Worm (Caenorhabditis elegans) whole organism, L2 larva: ENCODE measurements around the gene F17E9.4.
"Not testable (repeated sequence)": the region's sequence is repeated elsewhere in the genome, so short reads cannot be mapped to it uniquely, and the experiment has no call there.

Experiments
- R02D3.7 ChIP-seq: fragments of 150-350 bp; optimal IDR thresholded peaks from 2 replicates; lab custom pipeline; 2014; ENCODE audit warnings: missing biosample characterization, missing genetic modification characterization
- Y55F3AM.14 ChIP-seq: fragments of 200-800 bp; sonication (Bioruptor generic); optimal IDR thresholded peaks from 2 replicates; lab custom pipeline; 2018; ENCODE audit warnings: mild to moderate bottlenecking, missing genetic modification characterization, missing compliant biosample characterization
- alr-1 ChIP-seq: fragments of 150-350 bp; optimal IDR thresholded peaks from 2 replicates; lab custom pipeline; 2014; ENCODE audit warnings: missing biosample characterization, missing genetic modification characterization
- aly-2 ChIP-seq: fragments of 150-350 bp; optimal IDR thresholded peaks from 2 replicates; lab custom pipeline; 2014; ENCODE audit warnings: missing biosample characterization, missing genetic modification characterization
- blmp-1 ChIP-seq: sonication (generic microtip); optimal IDR thresholded peaks from 2 replicates; lab custom pipeline; 2017; ENCODE audit warnings: missing genetic modification characterization, mild to moderate bottlenecking, missing compliant biosample characterization, antibody characterized with exemption, moderate library complexity; ENCODE audit not compliant: insufficient read depth
- crh-2 ChIP-seq: sonication (generic microtip); optimal IDR thresholded peaks from 2 replicates; lab custom pipeline; 2017; ENCODE audit warnings: missing biosample characterization, missing genetic modification characterization
- dmd-4 ChIP-seq: sonication (generic microtip); optimal IDR thresholded peaks from 2 replicates; lab custom pipeline; 2017; ENCODE audit warnings: missing biosample characterization, missing genetic modification characterization
- egl-27 ChIP-seq: sonication (generic microtip); optimal IDR thresholded peaks from 3 replicates; lab custom pipeline; 2017; ENCODE audit warnings: missing biosample characterization, missing genetic modification reagents, missing genetic modification characterization
- elt-3 ChIP-seq: sonication (generic microtip); optimal IDR thresholded peaks from 2 replicates; lab custom pipeline; 2017; ENCODE audit warnings: missing biosample characterization, missing genetic modification characterization
- gmeb-1 ChIP-seq: fragments of 150-350 bp; optimal IDR thresholded peaks from 2 replicates; lab custom pipeline; 2014; ENCODE audit warnings: missing biosample characterization, missing genetic modification characterization
- lin-11 ChIP-seq: fragments of 150-350 bp; sonication (generic microtip); optimal IDR thresholded peaks from 2 replicates; lab custom pipeline; 2014; ENCODE audit warnings: missing biosample characterization, missing genetic modification characterization, inconsistent platforms, mixed read lengths
- lin-13 ChIP-seq: fragments of 150-350 bp; optimal IDR thresholded peaks from 2 replicates; lab custom pipeline; 2014; ENCODE audit warnings: missing biosample characterization, missing genetic modification reagents, missing genetic modification characterization
- lsy-2 ChIP-seq, 2 experiments: fragments of 150-350 bp in 1 of 2; sonication (generic microtip) in 1 of 2; optimal IDR thresholded peaks; 2 replicates each; lab custom pipeline; 2014 to 2017; ENCODE audit warnings: missing biosample characterization in 2 of 2, missing genetic modification characterization in 2 of 2
- mab-5 ChIP-seq: fragments of 150-350 bp; optimal IDR thresholded peaks from 2 replicates; lab custom pipeline; 2014; ENCODE audit warnings: missing biosample characterization, missing genetic modification characterization
- mbf-1 ChIP-seq: sonication (generic microtip); optimal IDR thresholded peaks from 2 replicates; lab custom pipeline; 2017; ENCODE audit warnings: missing biosample characterization, missing genetic modification characterization
- mdl-1 ChIP-seq, 2 experiments: fragments of 150-350 bp in 1 of 2; sonication (generic microtip) in 1 of 2; optimal IDR thresholded peaks; 2 replicates each; lab custom pipeline; 2017; ENCODE audit warnings: missing biosample characterization in 2 of 2, missing genetic modification characterization in 2 of 2
- nhr-10 ChIP-seq: sonication (generic microtip); optimal IDR thresholded peaks from 2 replicates; lab custom pipeline; 2017; ENCODE audit warnings: missing biosample characterization, missing genetic modification characterization
- nhr-237 ChIP-seq: fragments of 150-350 bp; optimal IDR thresholded peaks from 2 replicates; lab custom pipeline; 2014; ENCODE audit warnings: missing biosample characterization, missing genetic modification characterization
- nhr-25 ChIP-seq: fragments of 150-350 bp; sonication (generic microtip); optimal IDR thresholded peaks from 3 replicates; lab custom pipeline; 2014; ENCODE audit warnings: missing biosample characterization, missing genetic modification characterization
- nhr-77 ChIP-seq: fragments of 150-350 bp; optimal IDR thresholded peaks from 2 replicates; lab custom pipeline; 2014; ENCODE audit warnings: missing biosample characterization, missing genetic modification characterization
- snpc-4 ChIP-seq: fragments of 150-350 bp; optimal IDR thresholded peaks from 2 replicates; lab custom pipeline; 2014; ENCODE audit warnings: missing biosample characterization, missing genetic modification characterization
- unc-55 ChIP-seq: fragments of 150-350 bp; sonication (generic microtip); optimal IDR thresholded peaks from 3 replicates; lab custom pipeline; 2014; ENCODE audit warnings: missing biosample characterization, missing genetic modification reagents, missing genetic modification characterization
- zag-1 ChIP-seq: fragments of 150-350 bp; optimal IDR thresholded peaks from 2 replicates; lab custom pipeline; 2014; ENCODE audit warnings: missing biosample characterization, missing genetic modification characterization
- ztf-1 ChIP-seq: fragments of 200-800 bp; sonication (Bioruptor generic); conservative IDR thresholded peaks from 2 replicates; pipeline ENCODE4 v1.3.6; 2022; ENCODE audit warnings: missing genetic modification characterization, missing compliant biosample characterization
- ztf-11 ChIP-seq: sonication (generic microtip); optimal IDR thresholded peaks from 2 replicates; lab custom pipeline; 2017; ENCODE audit warnings: missing biosample characterization, missing genetic modification characterization

F17E9.4 gene

DNA sequence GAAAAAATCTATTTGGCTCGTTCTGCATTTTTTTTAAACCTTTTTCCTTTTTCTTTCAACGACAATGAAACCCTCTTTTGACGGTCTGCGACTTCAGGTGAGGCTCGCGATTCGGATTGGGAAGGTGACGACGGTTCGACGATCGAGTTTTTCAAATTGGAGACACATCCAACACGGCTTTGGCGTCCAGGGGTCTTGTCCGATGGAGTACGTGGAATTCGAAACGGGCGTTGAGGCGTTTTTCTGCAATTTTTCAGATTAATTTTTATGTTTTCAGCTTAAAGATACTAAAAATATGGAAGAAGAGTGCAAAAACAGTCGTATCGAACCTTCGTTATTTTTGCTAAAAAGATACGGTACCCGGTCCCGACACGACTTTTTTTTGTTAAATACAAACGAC is 41.0 kb downstream of the F17E9.4 start, which contains the start of gene D2096.10:
TSS of gene D2096.10 (minus strand) at position 101 of the 400 bp plus-strand sequence.
- not testable (repeated sequence) for TF ChIP-seq gmeb-1, aly-2, nhr-10 (tag; lab: Kevin White, UChicago)

DNA sequence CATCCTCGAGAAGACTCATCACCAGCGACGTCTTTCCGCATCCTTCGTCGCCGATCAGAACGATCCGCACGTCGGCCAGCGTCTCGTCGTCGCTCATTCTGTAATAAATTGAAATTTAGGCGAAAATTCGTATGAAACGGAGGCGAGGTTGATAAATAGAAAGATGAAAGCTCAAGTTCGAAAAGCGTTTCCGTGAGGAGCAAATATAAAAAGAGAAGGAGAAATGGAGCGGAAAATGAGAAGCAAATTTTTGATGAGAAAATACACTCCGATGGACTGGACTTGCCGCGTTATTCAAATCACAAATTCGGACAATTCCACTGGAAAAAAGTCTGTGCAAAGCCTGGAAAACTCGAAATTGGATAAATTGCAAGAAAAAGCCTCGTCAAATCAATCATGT is 45.9 kb downstream of the F17E9.4 start, which contains the start of gene D2096.11:
TSS of gene D2096.11 (minus strand) at position 101 of the 400 bp plus-strand sequence.
- TF ChIP-seq R02D3.7 (tag; lab: Kevin White, UChicago) (no peak), alr-1 (tag; lab: Kevin White, UChicago) (no peak), ztf-1 (no peak), zag-1 (tag; lab: Kevin White, UChicago) (no peak), dmd-4 (tag; lab: Kevin White, UChicago) (no peak), lin-11 (no peak), lsy-2 (tag; optimal IDR thresholded peaks at IDR 0.05; lab: Kevin White, UChicago) (no peak)

DNA sequence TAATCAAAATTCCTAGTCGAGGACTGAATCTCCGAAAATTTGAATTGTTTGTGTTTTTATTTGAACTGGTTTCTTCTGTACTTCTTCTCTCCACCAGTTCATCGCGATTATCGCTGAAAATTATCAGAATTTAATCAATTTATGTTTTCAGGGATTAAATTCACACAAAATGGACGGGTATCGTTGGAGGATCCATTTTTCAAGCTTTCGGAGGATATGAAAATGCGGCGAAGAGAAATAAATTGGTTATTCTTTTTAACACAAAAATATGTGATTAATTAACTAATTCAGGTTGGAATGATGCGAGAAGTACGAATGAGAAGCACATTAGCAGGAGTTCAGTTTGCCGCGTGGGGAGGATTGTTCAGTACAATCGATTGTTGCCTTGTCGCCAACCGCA is 48.2 kb downstream of the F17E9.4 start, which contains the start of gene timm-17B.2:
TSS of gene timm-17B.2 (plus strand) at position 301 of the 400 bp plus-strand sequence.
- TF ChIP-seq dmd-4 (tag; lab: Kevin White, UChicago) = no peak

DNA sequence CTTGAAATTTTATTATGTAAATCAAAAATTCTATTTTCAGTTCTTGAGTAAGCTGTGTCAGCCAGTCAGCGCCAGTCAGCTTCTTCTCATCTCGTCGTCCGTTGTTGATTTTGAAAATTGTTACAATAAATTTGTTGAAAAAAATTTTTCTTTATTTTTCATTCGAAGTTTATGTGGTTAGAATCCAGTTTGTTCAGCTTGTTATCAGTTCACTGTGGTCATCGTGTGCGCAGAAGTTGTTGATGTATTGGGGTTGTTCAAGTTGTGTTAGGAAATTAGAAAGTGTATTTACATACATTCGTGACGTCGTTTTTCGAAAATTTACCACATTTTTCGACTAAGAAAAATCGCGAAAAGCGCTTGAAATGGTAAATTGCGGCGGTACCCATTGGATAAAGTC is 49.6 kb downstream of the F17E9.4 start:
- TF ChIP-seq nhr-237 (tag; lab: Kevin White, UChicago) = no peak
- no peak for TF ChIP-seq egl-27 (tag; lab: Kevin White, UChicago)
- no peak for TF ChIP-seq R02D3.7 (tag; lab: Kevin White, UChicago)
- no peak for TF ChIP-seq mab-5 (tag; lab: Kevin White, UChicago)
- no peak for TF ChIP-seq mbf-1 (tag; lab: Kevin White, UChicago)
- TF ChIP-seq mdl-1 (tag; optimal IDR thresholded peaks at IDR 0.05; lab: Kevin White, UChicago) = no peak
- no peak for TF ChIP-seq nhr-25 (tag; lab: Kevin White, UChicago)
- TF ChIP-seq snpc-4 (tag; lab: Kevin White, UChicago) = no peak
- no peak for TF ChIP-seq Y55F3AM.14 (GFP tag; lab: Kevin White, UChicago)
- TF ChIP-seq unc-55 (GFP tag; lab: Kevin White, UChicago) = no peak
- TF ChIP-seq gmeb-1 (tag; lab: Kevin White, UChicago) = no peak
- no peak for TF ChIP-seq aly-2 (tag; lab: Kevin White, UChicago)
- no peak for TF ChIP-seq ztf-11 (tag; lab: Kevin White, UChicago)
- no peak for TF ChIP-seq lin-13 (GFP tag; lab: Kevin White, UChicago)
- no peak for TF ChIP-seq elt-3 (tag; lab: Kevin White, UChicago)
- TF ChIP-seq crh-2 (tag; lab: Kevin White, UChicago) = no peak
- TF ChIP-seq nhr-77 (tag; lab: Kevin White, UChicago) = no peak
- no peak for TF ChIP-seq lsy-2 (tag; optimal IDR thresholded peaks at IDR 0.05; lab: Kevin White, UChicago)
- no peak for TF ChIP-seq blmp-1 (tag; lab: Kevin White, UChicago)
